Worm (Caenorhabditis elegans): ENCODE data around the gene K09A9.8.

K09A9.8 gene

DNA sequence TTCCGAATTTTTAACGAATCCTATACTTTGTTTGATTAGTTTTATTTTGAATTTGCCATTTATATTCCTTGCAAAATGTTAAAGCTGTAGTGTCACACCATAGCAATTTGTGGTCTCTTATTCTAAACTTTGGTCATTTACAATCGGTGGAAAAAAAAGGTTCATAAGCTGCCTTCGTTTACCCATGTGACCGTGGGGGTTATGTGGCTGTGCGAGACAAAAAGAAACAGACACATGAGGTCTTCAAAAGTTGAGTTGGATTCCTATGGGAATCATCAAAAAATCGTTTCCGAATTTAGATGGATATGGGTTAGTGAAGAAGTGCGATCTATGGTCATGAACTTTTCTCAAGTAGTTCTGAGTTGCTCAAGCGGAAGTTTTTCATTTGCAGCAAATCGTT, 32.6 kb downstream of the K09A9.8 start:
- no peak for TF ChIP-seq B0310.2 (tag; optimal IDR thresholded peaks at IDR 0.05)
- TF ChIP-seq ceh-13 (GFP tag; optimal IDR thresholded peaks at IDR 0.05): no peak
- TF ChIP-seq hmbx-1 (tag; optimal IDR thresholded peaks at IDR 0.05): no peak
- no peak for TF ChIP-seq hnd-1 (tag; optimal IDR thresholded peaks at IDR 0.05)
- no peak for TF ChIP-seq ama-1 (optimal IDR thresholded peaks at IDR 0.05)
- TF ChIP-seq ceh-36 (tag; optimal IDR thresholded peaks at IDR 0.05): no peak
- no peak for TF ChIP-seq tbx-11 (GFP tag; IDR thresholded peaks at IDR 0.05)
- no peak for TF ChIP-seq F13C5.2 (tag; optimal IDR thresholded peaks at IDR 0.05)
- TF ChIP-seq flt-1 (GFP tag; IDR thresholded peaks at IDR 0.05): no peak

- TF ChIP-seq B0310.2 (tag; optimal IDR thresholded peaks at IDR 0.05) (no peak), hmg-4 (GFP tag; optimal IDR thresholded peaks at IDR 0.05) (no peak), ets-7 (tag; optimal IDR thresholded peaks at IDR 0.05) (no peak), F13C5.2 (tag; optimal IDR thresholded peaks at IDR 0.05) (no peak), ama-1 (optimal IDR thresholded peaks at IDR 0.05) (no peak), hmbx-1 (tag; optimal IDR thresholded peaks at IDR 0.05) (no peak), flt-1 (GFP tag; IDR thresholded peaks at IDR 0.05) (no peak), aly-1 (tag; optimal IDR thresholded peaks at IDR 0.05) (no peak), ceh-36 (tag; optimal IDR thresholded peaks at IDR 0.05) (no peak), scrt-1 (GFP tag; IDR thresholded peaks at IDR 0.05) (no peak), pes-1 (GFP tag; IDR thresholded peaks at IDR 0.05) (no peak), tra-4 (tag; optimal IDR thresholded peaks at IDR 0.05) (no peak), hnd-1 (tag; optimal IDR thresholded peaks at IDR 0.05) (no peak)
Measured at ce11 chrX:15559473-15559872, 37.5 kb downstream of the K09A9.8 start.

ce11 chrX:15557849-15558248, 39.1 kb downstream of the K09A9.8 start, which contains the start of gene lron-3:
lron-3 (minus strand) TSS chrX:15557949.
- TF ChIP-seq tra-4 (tag; optimal IDR thresholded peaks at IDR 0.05): no peak
- TF ChIP-seq flt-1 (GFP tag; IDR thresholded peaks at IDR 0.05): no peak
- no peak for TF ChIP-seq F13C5.2 (tag; optimal IDR thresholded peaks at IDR 0.05)
- TF ChIP-seq hmg-4 (GFP tag; optimal IDR thresholded peaks at IDR 0.05): no peak
- TF ChIP-seq pes-1 (GFP tag; IDR thresholded peaks at IDR 0.05): no peak
- TF ChIP-seq ama-1 (optimal IDR thresholded peaks at IDR 0.05): no peak
- TF ChIP-seq tbx-37 (GFP tag; conservative IDR thresholded peaks at IDR 0.05): no peak
- TF ChIP-seq tbx-11 (GFP tag; IDR thresholded peaks at IDR 0.05): no peak
- no peak for TF ChIP-seq ceh-36 (tag; optimal IDR thresholded peaks at IDR 0.05)
- no peak for TF ChIP-seq hnd-1 (tag; optimal IDR thresholded peaks at IDR 0.05)
- no peak for TF ChIP-seq ets-7 (tag; optimal IDR thresholded peaks at IDR 0.05)
- TF ChIP-seq B0310.2 (tag; optimal IDR thresholded peaks at IDR 0.05): no peak
- no peak for TF ChIP-seq hmbx-1 (tag; optimal IDR thresholded peaks at IDR 0.05)
- no peak for TF ChIP-seq sea-1 (GFP tag; conservative IDR thresholded peaks at IDR 0.05)
- no peak for TF ChIP-seq scrt-1 (GFP tag; IDR thresholded peaks at IDR 0.05)
- TF ChIP-seq ceh-13 (GFP tag; optimal IDR thresholded peaks at IDR 0.05): no peak
- TF ChIP-seq aly-1 (tag; optimal IDR thresholded peaks at IDR 0.05): no peak

DNA sequence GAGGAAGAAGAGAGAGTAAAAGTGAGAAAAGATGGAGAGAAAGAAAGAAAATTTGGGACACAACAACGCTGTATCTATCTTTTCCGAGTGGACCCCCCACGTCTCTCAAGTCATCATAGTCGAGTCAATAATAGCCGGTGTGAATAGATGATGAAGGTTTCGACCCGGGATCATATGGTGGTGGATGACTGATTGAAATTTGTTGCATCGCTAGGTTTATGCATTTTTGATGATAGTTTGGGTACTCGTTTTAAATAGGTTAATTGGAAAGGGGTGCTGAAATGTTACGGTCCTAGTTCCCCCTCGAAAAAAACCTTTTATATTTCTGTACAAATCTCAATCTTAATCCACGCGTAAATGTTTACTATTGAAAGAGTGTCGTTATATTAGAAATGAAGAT, 41.4 kb downstream of the K09A9.8 start:
- TF ChIP-seq tbx-37 (GFP tag; conservative IDR thresholded peaks at IDR 0.05) (no peak), hmg-4 (GFP tag; optimal IDR thresholded peaks at IDR 0.05) (no peak), ceh-36 (tag; optimal IDR thresholded peaks at IDR 0.05) (no peak), hmbx-1 (tag; optimal IDR thresholded peaks at IDR 0.05) (no peak), sea-1 (GFP tag; conservative IDR thresholded peaks at IDR 0.05) (no peak), aly-1 (tag; optimal IDR thresholded peaks at IDR 0.05) (no peak), ama-1 (optimal IDR thresholded peaks at IDR 0.05) (no peak), scrt-1 (GFP tag; IDR thresholded peaks at IDR 0.05) (no peak), ceh-13 (GFP tag; optimal IDR thresholded peaks at IDR 0.05) (no peak), pes-1 (GFP tag; IDR thresholded peaks at IDR 0.05) (no peak), hnd-1 (tag; optimal IDR thresholded peaks at IDR 0.05) (no peak), ets-7 (tag; optimal IDR thresholded peaks at IDR 0.05) (no peak), tbx-11 (GFP tag; IDR thresholded peaks at IDR 0.05) (no peak), B0310.2 (tag; optimal IDR thresholded peaks at IDR 0.05) (no peak), flt-1 (GFP tag; IDR thresholded peaks at IDR 0.05) (no peak), F13C5.2 (tag; optimal IDR thresholded peaks at IDR 0.05) (no peak)

- TF ChIP-seq flt-1 (GFP tag; IDR thresholded peaks at IDR 0.05) (no peak), hmg-4 (GFP tag; optimal IDR thresholded peaks at IDR 0.05) (no peak), sea-1 (GFP tag; conservative IDR thresholded peaks at IDR 0.05) (no peak), tbx-11 (GFP tag; IDR thresholded peaks at IDR 0.05) (no peak), hnd-1 (tag; optimal IDR thresholded peaks at IDR 0.05) (no peak), tra-4 (tag; optimal IDR thresholded peaks at IDR 0.05) (no peak), ceh-13 (GFP tag; optimal IDR thresholded peaks at IDR 0.05) (no peak), tbx-37 (GFP tag; conservative IDR thresholded peaks at IDR 0.05) (no peak), hmbx-1 (tag; optimal IDR thresholded peaks at IDR 0.05) (no peak), scrt-1 (GFP tag; IDR thresholded peaks at IDR 0.05) (no peak)
Measured at ce11 chrX:15554910-15555309, 42.1 kb downstream of the K09A9.8 start.

- TF ChIP-seq tbx-11 (GFP tag; IDR thresholded peaks at IDR 0.05) (no peak), F13C5.2 (tag; optimal IDR thresholded peaks at IDR 0.05) (no peak), scrt-1 (GFP tag; IDR thresholded peaks at IDR 0.05) (no peak), aly-1 (tag; optimal IDR thresholded peaks at IDR 0.05) (no peak), ceh-36 (tag; optimal IDR thresholded peaks at IDR 0.05) (no peak), flt-1 (GFP tag; IDR thresholded peaks at IDR 0.05) (no peak), tra-4 (tag; optimal IDR thresholded peaks at IDR 0.05) (no peak), ceh-13 (GFP tag; optimal IDR thresholded peaks at IDR 0.05) (no peak), ama-1 (optimal IDR thresholded peaks at IDR 0.05) (no peak), B0310.2 (tag; optimal IDR thresholded peaks at IDR 0.05) (no peak), pes-1 (GFP tag; IDR thresholded peaks at IDR 0.05) (no peak), sea-1 (GFP tag; conservative IDR thresholded peaks at IDR 0.05) (no peak), ets-7 (tag; optimal IDR thresholded peaks at IDR 0.05) (no peak), hmbx-1 (tag; optimal IDR thresholded peaks at IDR 0.05) (no peak), hmg-4 (GFP tag; optimal IDR thresholded peaks at IDR 0.05) (no peak), hnd-1 (tag; optimal IDR thresholded peaks at IDR 0.05) (no peak)
Measured at ce11 chrX:15552024-15552769, 44.8 kb downstream of the K09A9.8 start.

DNA sequence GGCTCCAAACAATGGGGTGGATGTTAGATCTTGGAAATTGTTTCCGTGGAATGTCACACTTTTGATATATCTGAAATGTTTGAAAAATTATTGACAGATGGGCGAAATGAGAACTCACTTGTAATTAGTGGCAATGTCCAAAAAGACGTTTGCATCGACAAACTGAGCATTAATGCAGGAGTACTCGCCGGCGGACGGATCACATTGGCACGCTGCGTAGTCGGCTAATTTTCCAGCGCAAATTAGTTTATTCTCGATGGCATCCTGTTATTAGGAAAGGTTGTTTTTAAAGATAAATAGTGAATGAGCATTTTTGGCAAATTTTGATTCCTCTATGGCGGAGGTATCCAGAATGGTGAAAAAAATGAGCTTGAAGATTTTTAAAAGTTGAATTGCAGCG, 46.2 kb downstream of the K09A9.8 start:
- TF ChIP-seq tbx-11 (GFP tag; IDR thresholded peaks at IDR 0.05): no peak
- no peak for TF ChIP-seq ceh-36 (tag; optimal IDR thresholded peaks at IDR 0.05)
